Worm (Caenorhabditis elegans) whole organism, L3 larva: ENCODE results near the gene R10F2.4.

Source experiments
- egl-27 ChIP-seq: sonication (generic microtip); optimal IDR thresholded peaks from 4 replicates; lab custom pipeline; 2017; ENCODE audit warnings: missing biosample characterization, missing genetic modification reagents, missing genetic modification characterization
- nhr-28 ChIP-seq: fragments of 150-350 bp; optimal IDR thresholded peaks from 2 replicates; lab custom pipeline; 2014; ENCODE audit warnings: missing biosample characterization, missing genetic modification characterization
- nhr-77 ChIP-seq: fragments of 150-350 bp; optimal IDR thresholded peaks from 2 replicates; lab custom pipeline; 2014; ENCODE audit warnings: missing biosample characterization, missing genetic modification characterization
- snpc-4 ChIP-seq: fragments of 150-350 bp; optimal IDR thresholded peaks from 2 replicates; lab custom pipeline; 2014; ENCODE audit warnings: missing biosample characterization, missing genetic modification characterization

DNA sequence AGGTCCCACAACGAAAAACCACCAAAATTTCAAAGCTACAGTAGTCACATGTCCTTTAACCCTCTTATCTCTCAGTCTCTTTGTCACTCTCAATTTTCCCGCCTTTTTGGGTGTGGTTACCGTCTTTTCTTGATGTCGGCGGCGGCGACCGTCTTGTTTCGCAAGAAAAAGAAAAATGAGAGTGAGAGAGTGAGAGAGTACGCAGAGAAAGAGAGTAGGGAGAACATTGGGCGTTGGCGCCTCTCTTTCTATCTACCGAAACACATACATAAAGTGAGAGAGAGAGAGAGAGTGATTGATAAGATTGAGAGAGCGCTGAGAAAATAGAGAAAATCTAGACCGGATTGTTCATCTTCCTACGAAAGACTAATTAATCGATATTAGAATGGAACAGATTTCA, 47.0 kb downstream of the R10F2.4 start:
- TF ChIP-seq nhr-77 (no peak), snpc-4 (peak; percentile 29), egl-27 (tag; lab: Kevin White, UChicago) (peak; percentile 43), nhr-28 (tag; lab: Kevin White, UChicago) (no peak)
